Fruit fly (Drosophila melanogaster) whole organism, wandering third instar larva: ENCODE results near the gene Blos3.

Experiments
- CG9705 ChIP-seq: fragments of 200-800 bp; sonication (Bioruptor generic); optimal IDR thresholded peaks from 2 replicates; lab custom pipeline; 2018; ENCODE audit warnings: missing biosample characterization, mild to moderate bottlenecking, missing genetic modification characterization
- Hr78 ChIP-seq: fragments of >200 bp; optimal IDR thresholded peaks from 2 replicates; lab custom pipeline; 2017; ENCODE audit warnings: missing biosample characterization, missing genetic modification characterization
- OdsH ChIP-seq: fragments of 200-800 bp; sonication (Bioruptor generic); optimal IDR thresholded peaks from 2 replicates; lab custom pipeline; 2016; ENCODE audit warnings: missing biosample characterization, mild to moderate bottlenecking, missing genetic modification characterization
- Sp1 ChIP-seq: fragments of 200-800 bp; sonication (Bioruptor generic); optimal IDR thresholded peaks from 3 replicates; lab custom pipeline; 2019; ENCODE audit warnings: missing biosample characterization, mild to moderate bottlenecking, missing genetic modification characterization, moderate library complexity
- br ChIP-seq: fragments of 200-800 bp; sonication (Bioruptor generic); optimal IDR thresholded peaks from 2 replicates; lab custom pipeline; 2016; ENCODE audit warnings: missing biosample characterization, missing genetic modification characterization
- fru ChIP-seq: fragments of 200-800 bp; sonication (Bioruptor generic); optimal IDR thresholded peaks from 3 replicates; lab custom pipeline; 2016; ENCODE audit warnings: missing biosample characterization, mild to moderate bottlenecking, missing genetic modification characterization
- pan ChIP-seq: fragments of >200 bp; optimal IDR thresholded peaks from 2 replicates; lab custom pipeline; 2017
- psq ChIP-seq: fragments of 200-800 bp; sonication (Bioruptor generic); optimal IDR thresholded peaks from 3 replicates; lab custom pipeline; 2017; ENCODE audit warnings: missing biosample characterization, mild to moderate bottlenecking, missing genetic modification characterization, moderate library complexity
- sage ChIP-seq: fragments of 200-800 bp; sonication (Bioruptor generic); optimal IDR thresholded peaks from 2 replicates; lab custom pipeline; 2016; ENCODE audit warnings: missing biosample characterization, mild to moderate bottlenecking, missing genetic modification characterization
- sv ChIP-seq: fragments of 200-800 bp; sonication (Bioruptor generic); optimal IDR thresholded peaks from 3 replicates; lab custom pipeline; 2016; ENCODE audit warnings: missing biosample characterization, missing genetic modification characterization
- usp ChIP-seq: fragments of >200 bp; optimal IDR thresholded peaks from 2 replicates; lab custom pipeline; 2017; ENCODE audit warnings: missing biosample characterization, missing genetic modification characterization
- woc ChIP-seq: sonication (Bioruptor generic); optimal IDR thresholded peaks from 2 replicates; lab custom pipeline; 2016; ENCODE audit warnings: missing biosample characterization, mild to moderate bottlenecking, missing genetic modification characterization

DNA sequence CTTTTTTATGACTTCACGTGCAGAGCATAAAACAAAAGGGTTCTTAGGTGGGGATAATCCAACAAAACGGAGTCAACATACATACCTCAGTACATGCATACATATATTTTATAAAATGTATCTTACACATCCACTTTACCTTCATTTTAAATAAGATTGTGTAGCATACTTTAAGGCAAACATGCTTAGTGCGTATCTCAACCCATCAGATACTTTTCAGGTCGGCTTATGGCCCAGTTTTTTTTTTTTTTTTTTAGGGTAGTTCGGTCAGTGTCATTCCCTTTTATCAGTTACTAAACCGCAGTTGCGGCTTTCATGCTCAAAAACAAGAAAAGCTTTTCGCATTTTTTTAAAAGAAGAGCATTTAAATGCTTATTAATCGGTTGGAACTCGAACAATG is 22.0 kb downstream of the Blos3 start, which contains the start of gene NijB:
- TF ChIP-seq Sp1 (GFP tag; lab: Kevin White, UChicago): no peak
- no peak for TF ChIP-seq pan (lab: Kevin White, UChicago)
- no peak for TF ChIP-seq woc
- no peak for TF ChIP-seq CG9705
- no peak for TF ChIP-seq usp (GFP tag; lab: Kevin White, UChicago)
- TF ChIP-seq Hr78: no peak
- no peak for TF ChIP-seq fru
- no peak for TF ChIP-seq psq (GFP tag; lab: Kevin White, UChicago)
- peak; percentile 5 for TF ChIP-seq sage (GFP tag; lab: Kevin White, UChicago)
- no peak for TF ChIP-seq sv (GFP tag; lab: Kevin White, UChicago)
- TF ChIP-seq br (GFP tag; lab: Kevin White, UChicago): no peak
- TF ChIP-seq OdsH (GFP tag; lab: Kevin White, UChicago): no peak
